Worm (Caenorhabditis elegans): ENCODE data around the gene gap-2.

DNA sequence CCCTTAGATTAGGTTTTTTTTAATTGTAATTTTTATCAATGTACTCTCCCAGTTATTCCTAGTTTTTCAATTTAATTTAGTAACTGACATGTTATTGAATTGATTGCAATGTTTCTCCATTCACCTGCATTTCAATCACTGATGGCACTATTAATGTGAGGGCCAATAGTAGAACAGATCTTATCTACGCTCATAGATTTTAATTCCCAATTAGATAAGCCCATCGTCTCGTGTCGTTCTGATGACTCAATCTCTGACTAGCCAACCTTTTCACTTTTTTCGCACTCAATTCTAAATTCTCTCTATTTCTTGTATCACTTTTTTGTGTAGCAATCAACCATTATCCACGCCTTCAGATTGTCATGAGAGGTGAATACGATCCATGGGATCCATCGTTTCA is 40.2 kb downstream of the gap-2 start:
- no peak for TF ChIP-seq fkh-10 (GFP tag; optimal IDR thresholded peaks at IDR 0.05)
- TF ChIP-seq unc-39 (tag; optimal IDR thresholded peaks at IDR 0.05) = no peak
- no peak for TF ChIP-seq nhr-41 (GFP tag; IDR thresholded peaks at IDR 0.05)
- no peak for TF ChIP-seq nhr-76 (tag; optimal IDR thresholded peaks at IDR 0.05)
- no peak for TF ChIP-seq nhr-48 (tag; optimal IDR thresholded peaks at IDR 0.05)
- no peak for TF ChIP-seq lin-39 (tag; optimal IDR thresholded peaks at IDR 0.05)
- TF ChIP-seq ztf-11 (tag; optimal IDR thresholded peaks at IDR 0.05) = no peak
- TF ChIP-seq nhr-42 (GFP tag; IDR thresholded peaks at IDR 0.05) = no peak
- TF ChIP-seq ces-1 (GFP tag; optimal IDR thresholded peaks at IDR 0.05) = no peak
- TF ChIP-seq nhr-28 (tag; optimal IDR thresholded peaks at IDR 0.05) = no peak
- no peak for TF ChIP-seq zag-1 (tag; optimal IDR thresholded peaks at IDR 0.05)
- TF ChIP-seq unc-130 (GFP tag; optimal IDR thresholded peaks at IDR 0.05) = no peak
- no peak for TF ChIP-seq F44E2.7 (GFP tag; IDR thresholded peaks at IDR 0.05)
